Fruit fly (Drosophila melanogaster) Kc167 (cell line): ENCODE results near the gene mRpL33.

Experiments
- Myc ChIP-seq: fragments of >200 bp; optimal IDR thresholded peaks from 2 replicates; lab custom pipeline; 2017; ENCODE audit warnings: missing external identifiers
- h ChIP-seq: fragments of >200 bp; optimal IDR thresholded peaks from 3 replicates; lab custom pipeline; 2018; ENCODE audit warnings: missing external identifiers
- psq ChIP-seq: fragments of >200 bp; optimal IDR thresholded peaks from 2 replicates; lab custom pipeline; 2017; ENCODE audit warnings: missing external identifiers
- ttk ChIP-seq: sonication (Bioruptor generic); optimal IDR thresholded peaks from 2 replicates; lab custom pipeline; 2017; ENCODE audit warnings: missing external identifiers

dm6 chrX:4325346-4325745, 3.3 kb upstream of the mRpL33 start:
- TF ChIP-seq psq (lab: Kevin White, UChicago) (no peak), h (lab: Kevin White, UChicago) (no peak), Myc (no peak), ttk (no peak)
